Fruit fly (Drosophila melanogaster) Kc167 (cell line): ENCODE measurements around the gene CG31559.

Experiments used
- Myc ChIP-seq: fragments of >200 bp; optimal IDR thresholded peaks from 2 replicates; lab custom pipeline; 2017; ENCODE audit warnings: missing external identifiers
- Sin3A ChIP-seq: fragments of >200 bp; optimal IDR thresholded peaks from 2 replicates; lab custom pipeline; 2018; ENCODE audit warnings: missing external identifiers
- h ChIP-seq: fragments of >200 bp; optimal IDR thresholded peaks from 3 replicates; lab custom pipeline; 2018; ENCODE audit warnings: missing external identifiers
- insv ChIP-seq: fragments of >200 bp; optimal IDR thresholded peaks from 3 replicates; lab custom pipeline; 2018; ENCODE audit warnings: missing external identifiers
- psq ChIP-seq: fragments of >200 bp; optimal IDR thresholded peaks from 2 replicates; lab custom pipeline; 2017; ENCODE audit warnings: missing external identifiers
- ttk ChIP-seq: sonication (Bioruptor generic); optimal IDR thresholded peaks from 2 replicates; lab custom pipeline; 2017; ENCODE audit warnings: missing external identifiers

The CG31559 gene

DNA sequence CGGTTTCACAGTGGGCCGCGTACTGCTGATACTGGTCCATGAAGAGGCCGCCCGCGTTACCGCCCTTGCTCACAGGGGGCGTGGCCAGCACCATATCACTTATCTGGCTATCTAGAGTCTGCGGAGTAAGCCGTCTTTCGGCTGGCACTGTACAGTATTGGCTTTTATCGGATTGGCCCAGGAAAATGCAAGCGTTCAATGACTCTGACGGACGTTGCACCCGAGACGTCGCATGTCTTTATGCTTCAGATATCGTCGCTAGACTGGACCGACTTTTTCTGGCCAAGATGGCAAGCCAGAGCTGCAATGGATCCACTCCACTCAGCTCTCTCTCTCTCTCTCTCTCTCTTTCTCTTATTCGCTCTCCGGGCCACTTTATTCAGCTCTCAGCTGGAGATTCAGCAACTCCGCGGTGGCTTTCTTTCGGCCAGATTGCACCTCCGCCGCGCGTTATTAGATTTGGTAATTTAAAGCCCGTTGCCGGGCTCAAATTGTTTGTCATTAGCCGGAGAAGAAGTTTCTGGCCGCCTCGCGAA is at the start of gene CG31559:
Gene CG31559 (minus strand): TSS at position 273 of the 536 bp plus-strand sequence.
- TF ChIP-seq h (lab: Kevin White, UChicago) = no peak
- TF ChIP-seq psq = no peak
- TF ChIP-seq Sin3A (lab: Kevin White, UChicago) = no peak
- TF ChIP-seq Myc (lab: Kevin White, UChicago) = no peak
- TF ChIP-seq ttk (lab: Kevin White, UChicago) = no peak
- no peak for TF ChIP-seq insv (lab: Kevin White, UChicago)

DNA sequence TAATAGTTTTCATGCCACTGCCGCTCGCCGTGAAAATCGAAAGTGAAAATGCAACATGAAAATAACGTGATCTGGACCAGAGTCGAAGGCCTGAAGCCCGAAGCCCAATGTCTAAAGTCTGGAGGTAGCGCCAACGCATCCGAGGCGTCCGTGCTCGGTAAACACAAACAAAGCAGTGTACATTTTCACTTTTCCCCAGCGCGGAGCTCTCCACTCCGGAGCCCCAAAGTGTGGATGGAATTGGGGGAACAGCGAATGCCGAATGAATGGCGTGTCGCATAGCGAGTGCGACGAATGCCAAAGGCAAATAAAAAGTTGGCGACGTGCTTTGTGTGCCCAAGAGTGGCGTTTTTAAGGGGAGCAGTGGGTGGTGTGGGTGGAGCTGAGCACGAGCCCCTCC is 46.0 kb upstream of the CG31559 start:
- TF ChIP-seq insv (lab: Kevin White, UChicago) (no peak), ttk (lab: Kevin White, UChicago) (no peak), Sin3A (lab: Kevin White, UChicago) (no peak), h (lab: Kevin White, UChicago) (no peak), Myc (lab: Kevin White, UChicago) (no peak), psq (no peak)

DNA sequence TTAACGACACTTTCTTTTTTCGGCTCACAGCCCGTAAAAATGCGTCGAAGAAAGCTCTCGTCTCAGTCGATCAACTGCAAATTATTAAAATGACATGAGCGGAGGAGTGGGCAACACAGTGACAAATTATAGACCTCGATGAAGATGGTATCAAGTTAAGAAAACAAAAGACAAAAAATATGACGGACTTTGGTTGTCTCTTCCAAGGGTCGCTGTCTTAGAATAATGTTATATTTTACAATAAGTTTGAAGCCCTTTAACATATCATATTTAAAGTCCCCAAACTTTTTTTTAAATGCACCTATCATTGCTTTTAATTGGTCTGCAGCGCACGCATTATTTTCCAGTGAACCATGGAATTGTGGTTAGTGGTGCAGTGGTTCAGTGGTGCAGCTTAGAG is 42.7 kb upstream of the CG31559 start:
- no peak for TF ChIP-seq Myc (lab: Kevin White, UChicago)
- no peak for TF ChIP-seq Sin3A (lab: Kevin White, UChicago)
- no peak for TF ChIP-seq insv (lab: Kevin White, UChicago)
- TF ChIP-seq ttk (lab: Kevin White, UChicago) = no peak
- no peak for TF ChIP-seq psq
- no peak for TF ChIP-seq h (lab: Kevin White, UChicago)

DNA sequence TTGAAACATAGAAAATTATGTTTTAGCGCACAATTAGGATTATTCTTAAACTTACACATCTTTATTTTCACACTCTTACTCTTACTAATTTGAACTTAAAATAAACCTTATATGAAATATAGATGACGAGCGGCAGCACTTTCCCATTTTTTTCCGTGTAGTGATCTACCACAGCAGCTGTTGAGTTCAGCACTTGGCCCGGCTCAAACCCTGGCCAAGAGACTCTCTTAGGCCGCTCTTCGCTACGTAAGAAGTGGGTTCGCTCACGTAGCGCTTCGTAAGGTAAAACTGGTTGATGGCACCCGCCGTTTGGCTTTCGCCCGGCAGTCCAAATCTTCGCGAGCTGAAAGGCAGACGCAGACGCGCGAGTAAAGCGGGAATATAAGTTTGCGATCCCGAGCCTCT is 41.5 kb upstream of the CG31559 start, which contains the start of gene Osi24:
Gene Osi24 (plus strand): TSS at position 324 of the 405 bp plus-strand sequence.
- TF ChIP-seq Myc (lab: Kevin White, UChicago) (no peak), psq (no peak), Sin3A (lab: Kevin White, UChicago) (no peak), insv (lab: Kevin White, UChicago) (no peak), ttk (lab: Kevin White, UChicago) (no peak), h (lab: Kevin White, UChicago) (no peak)

DNA sequence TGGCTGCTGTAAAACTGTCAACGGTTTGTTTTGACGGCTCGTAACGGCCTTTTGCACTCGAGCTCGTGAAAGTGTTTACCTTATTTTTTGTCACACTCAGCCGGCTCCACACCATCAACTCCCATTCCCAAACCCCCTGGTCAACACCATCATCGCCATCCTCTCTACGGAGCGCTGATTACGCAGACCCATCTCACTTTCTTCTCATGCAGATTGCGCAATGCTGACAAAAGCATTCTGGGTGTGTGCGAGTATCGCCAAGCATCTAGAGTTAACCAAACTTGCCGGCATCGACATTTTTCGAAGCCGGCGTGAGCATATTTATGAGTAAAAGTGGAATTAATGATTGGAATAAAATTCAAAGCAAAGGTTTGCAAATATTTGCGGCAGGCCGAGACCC is 39.4 kb upstream of the CG31559 start:
- TF ChIP-seq h (lab: Kevin White, UChicago) (no peak), ttk (lab: Kevin White, UChicago) (no peak), Sin3A (lab: Kevin White, UChicago) (no peak), insv (lab: Kevin White, UChicago) (no peak), Myc (lab: Kevin White, UChicago) (no peak), psq (no peak)

DNA sequence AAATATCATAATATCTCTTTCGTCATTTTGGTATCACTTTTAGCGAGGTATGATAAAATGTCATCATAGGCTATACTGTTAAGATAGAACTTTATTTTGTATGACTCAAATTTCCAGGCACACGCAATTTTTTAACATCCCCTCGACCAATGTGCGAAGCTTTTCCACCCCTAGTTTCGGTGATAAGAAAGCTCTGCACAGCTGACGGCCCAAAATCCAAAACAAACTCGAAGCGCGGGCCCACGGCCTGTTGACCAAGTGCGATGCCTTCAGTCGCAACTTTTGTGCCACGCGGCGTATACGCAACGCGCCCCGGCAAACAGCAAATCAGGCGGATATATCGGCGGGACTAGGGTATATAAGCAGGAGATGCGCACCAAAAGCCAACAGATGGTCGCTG is 30.0 kb upstream of the CG31559 start, which contains the start of gene NPFR:
Gene NPFR (plus strand): TSS at position 301 of the 400 bp plus-strand sequence.
- TF ChIP-seq h (lab: Kevin White, UChicago) = no peak
- no peak for TF ChIP-seq ttk (lab: Kevin White, UChicago)

DNA sequence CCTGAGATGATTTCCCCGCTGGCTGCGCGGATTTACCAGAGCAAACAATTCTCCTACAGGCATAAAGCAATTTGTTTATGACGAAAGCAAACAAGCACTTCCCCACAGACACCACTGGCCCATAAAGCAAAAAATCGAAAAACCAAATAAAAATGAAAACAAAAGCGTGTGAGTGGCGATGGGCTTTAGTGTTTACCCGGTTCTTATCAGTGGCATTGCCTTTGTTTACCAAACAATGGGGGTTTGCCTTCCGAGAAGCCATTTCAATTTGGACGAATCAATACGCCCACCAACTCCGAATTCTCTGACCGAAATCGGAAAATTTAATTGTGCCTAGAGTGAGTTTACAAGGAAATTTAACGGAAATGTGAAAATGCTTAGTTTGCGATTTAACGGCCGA is 25.5 kb upstream of the CG31559 start:
- TF ChIP-seq Sin3A (lab: Kevin White, UChicago) (no peak), insv (lab: Kevin White, UChicago) (no peak), ttk (lab: Kevin White, UChicago) (no peak), Myc (lab: Kevin White, UChicago) (no peak), psq (no peak), h (lab: Kevin White, UChicago) (no peak)

DNA sequence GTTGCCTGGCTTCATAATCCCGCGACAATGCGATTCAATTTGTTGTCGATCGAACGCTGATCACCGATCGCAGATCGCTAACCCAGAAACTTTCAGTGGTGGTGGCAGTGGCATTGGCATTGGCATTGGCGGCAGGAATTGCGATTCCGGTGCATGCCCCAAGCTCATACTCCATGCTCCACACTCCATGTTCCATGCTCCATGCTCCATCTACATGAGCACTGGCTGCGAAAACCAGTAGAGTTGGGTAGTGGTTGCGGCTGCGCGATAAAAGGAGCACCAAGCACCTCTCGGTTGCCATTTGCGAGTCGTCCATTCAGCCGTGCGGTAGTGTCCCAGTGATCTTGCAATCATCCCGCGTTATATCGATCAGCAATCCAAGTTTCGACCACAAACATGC is 16.2 kb upstream of the CG31559 start, which contains the start of gene Osi1:
Gene Osi1 (plus strand): TSS at position 301 of the 400 bp plus-strand sequence.
- TF ChIP-seq ttk (lab: Kevin White, UChicago) (no peak), Sin3A (lab: Kevin White, UChicago) (no peak), insv (lab: Kevin White, UChicago) (no peak), psq (no peak), h (lab: Kevin White, UChicago) (no peak), Myc (lab: Kevin White, UChicago) (no peak)

DNA sequence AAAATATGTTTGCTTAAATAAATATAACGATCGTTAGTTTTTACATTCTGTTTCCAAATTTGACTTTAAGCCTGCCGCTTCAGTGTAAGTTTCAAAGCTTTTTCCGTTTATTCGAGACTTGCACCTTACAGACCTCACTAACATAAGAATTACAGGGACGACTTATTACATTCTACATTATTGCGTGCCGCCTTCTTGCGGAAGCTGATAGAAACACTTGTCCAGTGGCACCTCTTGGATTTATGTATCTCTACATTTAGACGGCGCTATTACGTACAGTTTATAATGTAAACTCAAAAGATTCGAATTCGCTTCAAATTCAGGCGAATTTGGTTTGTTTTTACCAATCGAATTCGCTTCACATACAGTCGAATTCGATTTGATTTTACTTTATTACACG is 13.7 kb upstream of the CG31559 start:
- TF ChIP-seq ttk (lab: Kevin White, UChicago) = no peak
- TF ChIP-seq Sin3A (lab: Kevin White, UChicago) = no peak
- no peak for TF ChIP-seq Myc (lab: Kevin White, UChicago)
- TF ChIP-seq h (lab: Kevin White, UChicago) = no peak
- no peak for TF ChIP-seq insv (lab: Kevin White, UChicago)
- no peak for TF ChIP-seq psq

DNA sequence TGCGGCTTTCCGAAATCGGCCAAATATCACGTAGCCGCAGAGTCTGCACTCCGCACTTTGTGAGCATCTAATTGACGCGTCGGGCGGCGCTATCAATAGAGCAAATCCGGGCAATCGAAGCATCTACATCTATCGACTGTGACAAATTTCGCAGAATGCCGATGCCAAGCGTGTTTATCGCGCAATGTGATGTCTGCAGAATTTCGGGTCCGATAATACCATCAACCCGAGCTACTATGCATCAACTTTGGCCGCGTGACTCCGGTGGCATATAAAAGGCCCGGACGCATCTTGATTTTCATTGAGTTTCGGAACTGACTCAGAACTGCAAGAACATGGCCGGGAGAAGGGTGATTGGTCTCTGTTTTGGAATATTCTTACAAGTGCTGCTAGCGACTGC is 10.1 kb upstream of the CG31559 start, which contains the start of gene CG1077:
Gene CG1077 (plus strand): TSS at position 301 of the 400 bp plus-strand sequence.
- TF ChIP-seq Sin3A (lab: Kevin White, UChicago) = no peak
- no peak for TF ChIP-seq insv (lab: Kevin White, UChicago)
- TF ChIP-seq h (lab: Kevin White, UChicago) = no peak
- TF ChIP-seq Myc (lab: Kevin White, UChicago) = no peak
- no peak for TF ChIP-seq ttk (lab: Kevin White, UChicago)
- TF ChIP-seq psq = no peak

DNA sequence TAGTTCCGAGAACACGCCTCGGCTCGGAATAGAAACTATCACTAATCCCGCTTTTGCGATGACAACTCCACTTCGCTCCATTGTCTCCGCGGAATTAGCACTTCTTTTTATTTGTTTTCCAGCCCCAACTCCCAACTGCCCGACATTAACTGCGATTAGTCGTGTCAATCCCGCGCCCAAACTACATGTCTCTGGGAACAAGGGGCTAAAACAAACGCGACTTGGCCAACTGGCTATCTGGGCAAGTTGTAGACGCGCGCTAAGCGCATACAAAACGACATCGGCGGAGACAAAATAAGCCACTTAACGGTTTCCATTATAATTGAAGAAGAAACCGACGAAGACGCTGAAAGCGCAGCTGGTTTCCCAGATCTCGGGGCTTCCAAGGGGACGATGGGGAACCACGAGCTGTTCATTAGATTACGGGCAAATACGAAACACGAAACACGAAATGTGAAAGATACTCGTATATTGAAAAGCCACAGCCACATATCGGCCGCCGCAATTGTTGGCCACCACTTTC is 2.2 kb downstream of the CG31559 start:
- TF ChIP-seq Myc (lab: Kevin White, UChicago) = no peak
- TF ChIP-seq psq = no peak
- no peak for TF ChIP-seq h (lab: Kevin White, UChicago)
- TF ChIP-seq insv (lab: Kevin White, UChicago) = no peak
- TF ChIP-seq ttk (lab: Kevin White, UChicago) = no peak
- no peak for TF ChIP-seq Sin3A (lab: Kevin White, UChicago)

DNA sequence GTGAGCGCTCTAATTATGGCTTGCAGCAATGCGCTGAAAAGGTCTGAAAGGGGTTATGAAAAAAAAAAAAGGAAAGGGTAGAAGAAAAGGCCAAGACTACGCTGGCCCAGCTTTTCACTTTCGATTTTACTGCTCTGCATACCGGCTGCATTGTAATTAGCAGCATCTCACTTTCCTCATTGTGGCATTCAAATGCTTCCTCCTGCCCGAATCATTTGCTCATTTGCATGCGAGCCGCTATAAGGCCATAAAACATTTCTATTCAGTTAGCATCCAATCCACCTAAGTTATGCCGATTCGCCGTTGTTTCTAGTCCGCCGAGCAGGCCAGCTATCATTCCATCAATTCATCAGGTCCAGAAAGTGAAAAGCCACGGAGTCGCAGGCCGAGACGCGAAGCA is 3.5 kb downstream of the CG31559 start:
- TF ChIP-seq h (lab: Kevin White, UChicago) (no peak), Myc (lab: Kevin White, UChicago) (no peak), psq (no peak), Sin3A (lab: Kevin White, UChicago) (no peak), insv (lab: Kevin White, UChicago) (no peak), ttk (lab: Kevin White, UChicago) (no peak)
